Worm (Caenorhabditis elegans): Measurements from ENCODE around the gene K08F8.15.

Gene K08F8.15

DNA sequence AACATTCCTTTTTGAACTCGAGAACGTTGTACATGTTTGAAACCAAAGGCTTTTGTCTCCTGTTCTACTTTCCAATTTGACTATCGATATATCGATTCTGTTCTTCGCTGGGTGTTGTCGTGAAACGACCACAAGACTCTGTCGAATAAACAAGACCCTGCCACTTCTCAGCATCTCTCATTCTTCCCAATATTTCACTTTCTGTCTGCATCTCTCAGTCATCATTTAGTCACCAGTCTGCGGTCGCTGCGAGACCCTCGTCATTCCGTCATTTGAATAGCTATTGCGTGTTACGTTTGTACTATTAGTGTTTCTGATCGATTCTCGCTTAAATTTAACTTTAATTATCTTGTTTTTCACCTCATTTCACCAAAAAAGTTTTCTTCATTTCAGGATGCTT is 20.8 kb downstream of the K08F8.15 start (continued):
- peak; percentile 88 for TF ChIP-seq mes-2 (tag; optimal IDR thresholded peaks at IDR 0.05; ENCODE audit: poor library complexity, severe bottlenecking)
- TF ChIP-seq egl-43 (GFP tag; IDR thresholded peaks at IDR 0.05), result peak; percentile 81; the same call in 1 of the 2 replicates
- peak; percentile 81 for TF ChIP-seq php-3 (GFP tag; IDR thresholded peaks at IDR 0.05)
- TF ChIP-seq dmd-8 (GFP tag; IDR thresholded peaks at IDR 0.05), result no peak
- TF ChIP-seq cey-2 (tag; optimal IDR thresholded peaks at IDR 0.05; ENCODE audit: borderline replicate concordance, insufficient read depth), result peak; percentile 52
- peak in 1 of 2 experiments; percentile 100 for TF ChIP-seq unc-62 (GFP tag; optimal IDR thresholded peaks at IDR 0.05 in 1 of 2)
- TF ChIP-seq unc-62 (tag; optimal IDR thresholded peaks at IDR 0.05), result no peak
- TF ChIP-seq nhr-76 (tag; optimal IDR thresholded peaks at IDR 0.05), result peak; percentile 20

DNA sequence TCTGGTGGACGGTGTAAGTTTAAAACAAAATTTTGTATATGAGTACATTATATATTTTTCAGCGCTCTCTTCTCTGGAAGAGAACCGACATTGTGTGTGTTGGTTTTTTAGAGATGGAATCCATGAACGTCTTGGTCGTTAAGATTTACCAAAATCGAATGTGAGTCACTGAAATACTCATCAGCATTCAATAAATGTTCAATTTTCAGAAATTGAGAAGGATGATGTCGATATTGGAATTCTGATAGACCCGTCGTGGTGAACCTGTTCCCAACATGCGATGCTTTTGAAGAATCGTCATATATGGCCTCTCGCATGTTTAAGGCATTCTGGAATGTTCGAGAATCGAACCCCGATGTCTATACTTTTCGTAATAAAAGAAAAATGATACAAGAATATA is 22.1 kb downstream of the K08F8.15 start:
- TF ChIP-seq dve-1 (tag; optimal IDR thresholded peaks at IDR 0.05; ENCODE audit: insufficient read depth) (peak; percentile 25), F10B5.3 (tag; optimal IDR thresholded peaks at IDR 0.05) (no peak), hlh-11 (tag; optimal IDR thresholded peaks at IDR 0.05) (no peak), jun-1 (tag; optimal IDR thresholded peaks at IDR 0.05) (no peak)

ce11 chrII:8789828-8790558 is 23.4 kb downstream of the K08F8.15 start, which contains the start of gene F07H5.13:
F07H5.13 (plus strand) TSS chrII:8790557.
- TF ChIP-seq tag-97 (GFP tag; IDR thresholded peaks at IDR 0.05) (no peak), cey-2 (tag; optimal IDR thresholded peaks at IDR 0.05; ENCODE audit: borderline replicate concordance, insufficient read depth) (no peak), unc-62 (GFP tag; optimal IDR thresholded peaks at IDR 0.05 in 1 of 2) (no peak), unc-62 (tag; optimal IDR thresholded peaks at IDR 0.05) (no peak), dpl-1 (GFP tag; optimal IDR thresholded peaks at IDR 0.05) (no peak), ceh-20 (GFP tag; IDR thresholded peaks at IDR 0.05) (0 out of 2 replicates have a peak, but pooled peaks have one; percentile 33), nhr-76 (tag; optimal IDR thresholded peaks at IDR 0.05) (no peak), php-3 (GFP tag; IDR thresholded peaks at IDR 0.05) (0 out of 2 replicates have a peak, but pooled peaks have one; percentile 12), nhr-10 (tag; optimal IDR thresholded peaks at IDR 0.05) (no peak), mdl-1 (tag; optimal IDR thresholded peaks at IDR 0.05) (no peak), sdz-12 (GFP tag; optimal IDR thresholded peaks at IDR 0.05) (peak; percentile 37), unc-130 (GFP tag; optimal IDR thresholded peaks at IDR 0.05) (no peak), dmd-8 (GFP tag; IDR thresholded peaks at IDR 0.05) (no peak), attf-4 (tag; optimal IDR thresholded peaks at IDR 0.05) (no peak), ceh-82 (tag; optimal IDR thresholded peaks at IDR 0.05) (no peak), nhr-237 (tag; optimal IDR thresholded peaks at IDR 0.05) (no peak), ces-1 (GFP tag; optimal IDR thresholded peaks at IDR 0.05) (no peak), zip-2 (tag; optimal IDR thresholded peaks at IDR 0.05) (no peak), zfp-3 (GFP tag; conservative IDR thresholded peaks at IDR 0.05) (peak; percentile 83), zag-1 (tag; optimal IDR thresholded peaks at IDR 0.05) (no peak), nhr-28 (tag; optimal IDR thresholded peaks at IDR 0.05) (no peak), nhr-41 (GFP tag; IDR thresholded peaks at IDR 0.05) (no peak), lin-1 (GFP tag; IDR thresholded peaks at IDR 0.05) (no peak), saeg-2 (GFP tag; IDR thresholded peaks at IDR 0.05) (0 out of 2 replicates have a peak, but pooled peaks have one; percentile 42), ZK546.5 (tag; optimal IDR thresholded peaks at IDR 0.05) (no peak), hmg-1.1 (GFP tag; IDR thresholded peaks at IDR 0.05) (0 out of 2 replicates have a peak, but pooled peaks have one; percentile 42), set-16 (GFP tag; IDR thresholded peaks at IDR 0.05) (no peak), mxl-3 (GFP tag; optimal IDR thresholded peaks at IDR 0.05) (no peak), ctbp-1 (GFP tag; IDR thresholded peaks at IDR 0.05) (peak; percentile 27; the same call in 1 of the 2 replicates), mxl-2 (GFP tag; conservative IDR thresholded peaks at IDR 0.05) (no peak), nhr-11 (tag; optimal IDR thresholded peaks at IDR 0.05) (peak; percentile 35), jun-1 (tag; optimal IDR thresholded peaks at IDR 0.05) (no peak), egl-43 (GFP tag; IDR thresholded peaks at IDR 0.05) (no peak), F10B5.3 (tag; optimal IDR thresholded peaks at IDR 0.05) (peak; percentile 0), tra-1 (GFP tag; IDR thresholded peaks at IDR 0.05) (no peak), madf-5 (GFP tag; IDR thresholded peaks at IDR 0.05) (no peak), hif-1 (tag; optimal IDR thresholded peaks at IDR 0.05) (peak in 1 of 2 experiments; percentile 35), gei-8 (GFP tag; optimal IDR thresholded peaks at IDR 0.05) (peak; percentile 28), pha-4 (GFP tag; IDR thresholded peaks at IDR 0.05) (no peak), pha-4 (tag; optimal IDR thresholded peaks at IDR 0.05) (no peak), ztf-7 (tag; optimal IDR thresholded peaks at IDR 0.05) (no peak)

All from whole organism, L4 larva.